Worm (Caenorhabditis elegans) whole organism, L4/young adult: Measurements from ENCODE around the gene srz-100.

Source experiments
- dao-5 ChIP-seq: sonication (generic microtip); optimal IDR thresholded peaks from 2 replicates; lab custom pipeline; 2016; ENCODE audit warnings: missing genotype, missing genetic modification characterization, moderate library complexity, missing compliant biosample characterization
- him-1 ChIP-seq: sonication (generic microtip); optimal IDR thresholded peaks from 2 replicates; lab custom pipeline; 2016; ENCODE audit warnings: missing genotype, missing genetic modification reagents, missing genetic modification characterization, missing compliant biosample characterization

DNA sequence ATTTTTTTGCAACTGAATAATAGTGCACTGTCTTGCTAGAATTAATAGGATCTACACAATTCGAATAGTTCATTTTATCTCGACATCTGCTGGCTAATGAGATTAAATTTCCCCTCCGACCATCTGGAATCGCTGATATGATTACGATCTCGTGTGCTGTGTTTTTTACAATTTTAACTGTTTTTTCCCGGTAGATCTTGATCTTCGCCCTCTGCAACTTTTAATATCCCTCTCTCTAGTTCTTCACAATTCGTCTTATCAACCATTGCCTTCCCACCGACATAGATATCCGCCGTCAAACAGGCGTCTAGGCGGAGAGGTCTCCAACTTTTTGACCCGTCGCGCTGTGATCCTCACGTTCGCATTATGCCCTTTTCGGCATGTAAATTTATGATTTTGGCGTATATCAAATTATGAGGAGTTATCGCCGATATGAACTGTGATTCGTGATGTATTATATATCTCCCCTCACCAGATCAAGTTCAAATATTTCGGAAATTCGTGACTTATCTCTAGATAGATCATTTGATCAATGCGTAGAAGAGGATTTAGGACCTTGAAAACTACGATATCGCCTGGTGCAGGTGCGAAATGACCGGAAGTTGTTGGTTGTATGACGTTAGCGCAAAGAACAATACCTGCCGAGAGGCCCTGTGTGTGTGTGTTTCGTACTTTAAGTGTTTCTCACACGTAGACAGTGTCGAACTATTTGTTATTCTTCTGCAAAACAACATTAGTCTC is 47.0 kb downstream of the srz-100 start:
- TF ChIP-seq him-1 (tag; lab: Kevin White, UChicago) (no peak), dao-5 (tag; lab: Kevin White, UChicago) (no peak)
